Worm (Caenorhabditis elegans) whole organism, early embryonic: ENCODE measurements around the gene fut-5.

Source experiments
- B0310.2 ChIP-seq: sonication (generic microtip); optimal IDR thresholded peaks from 2 replicates; lab custom pipeline; 2016; ENCODE audit warnings: mild to moderate bottlenecking, missing genetic modification characterization, missing compliant biosample characterization
- F13C5.2 ChIP-seq: sonication (generic microtip); optimal IDR thresholded peaks from 2 replicates; lab custom pipeline; 2017; ENCODE audit warnings: mild to moderate bottlenecking, missing genetic modification characterization, inconsistent platforms, missing compliant biosample characterization
- aly-1 ChIP-seq: sonication (generic microtip); optimal IDR thresholded peaks from 2 replicates; lab custom pipeline; 2016; ENCODE audit warnings: missing genetic modification characterization, missing compliant biosample characterization
- ama-1 ChIP-seq: fragments of 150-350 bp; optimal IDR thresholded peaks from 2 replicates; lab custom pipeline; 2014
- ceh-13 ChIP-seq: fragments of 200-800 bp; sonication (Bioruptor generic); optimal IDR thresholded peaks from 2 replicates; lab custom pipeline; 2018; ENCODE audit warnings: mild to moderate bottlenecking, missing genetic modification characterization, missing compliant biosample characterization
- ceh-36 ChIP-seq: sonication (generic microtip); optimal IDR thresholded peaks from 2 replicates; lab custom pipeline; 2016; ENCODE audit warnings: missing genetic modification characterization, inconsistent platforms, missing compliant biosample characterization
- ets-7 ChIP-seq: sonication (generic microtip); optimal IDR thresholded peaks from 2 replicates; lab custom pipeline; 2016; ENCODE audit warnings: missing genotype, missing genetic modification characterization, missing compliant biosample characterization
- flt-1 ChIP-seq: fragments of 200-800 bp; sonication (Bioruptor generic); IDR thresholded peaks from 2 replicates; pipeline ENCODE4 v1.3.6; 2022; ENCODE audit warnings: missing genetic modification characterization, missing compliant biosample characterization
- hmbx-1 ChIP-seq: sonication (generic microtip); optimal IDR thresholded peaks from 2 replicates; lab custom pipeline; 2016; ENCODE audit warnings: mild to moderate bottlenecking, missing genetic modification characterization, missing compliant biosample characterization
- hmg-4 ChIP-seq: fragments of 200-800 bp; sonication (Bioruptor generic); optimal IDR thresholded peaks from 2 replicates; lab custom pipeline; 2018; ENCODE audit warnings: mild to moderate bottlenecking, missing genetic modification characterization, missing compliant biosample characterization
- hnd-1 ChIP-seq: sonication (generic microtip); optimal IDR thresholded peaks from 2 replicates; lab custom pipeline; 2016; ENCODE audit warnings: missing genetic modification characterization, missing compliant biosample characterization
- pes-1 ChIP-seq: fragments of 200-800 bp; sonication (Bioruptor generic); IDR thresholded peaks from 2 replicates; pipeline ENCODE4 v1.3.6; 2022; ENCODE audit warnings: missing genetic modification reagents, missing genetic modification characterization, missing compliant biosample characterization
- scrt-1 ChIP-seq: fragments of 200-800 bp; sonication (Bioruptor generic); IDR thresholded peaks from 2 replicates; pipeline ENCODE4 v1.3.6; 2022; ENCODE audit warnings: missing genetic modification characterization, missing compliant biosample characterization
- sea-1 ChIP-seq: fragments of 200-800 bp; sonication (Bioruptor generic); conservative IDR thresholded peaks from 2 replicates; pipeline ENCODE4 v1.3.6; 2022; ENCODE audit warnings: missing genetic modification characterization, missing compliant biosample characterization
- tbx-11 ChIP-seq: fragments of 200-800 bp; sonication (Bioruptor generic); IDR thresholded peaks from 2 replicates; pipeline ENCODE4 v1.3.6; 2022; ENCODE audit warnings: missing genetic modification characterization, missing compliant biosample characterization
- tbx-37 ChIP-seq: fragments of 200-800 bp; sonication (Bioruptor generic); conservative IDR thresholded peaks from 2 replicates; pipeline ENCODE4 v1.3.6; 2022; ENCODE audit warnings: missing genetic modification reagents, missing genetic modification characterization, missing compliant biosample characterization
- tra-4 ChIP-seq: sonication (generic microtip); optimal IDR thresholded peaks from 2 replicates; lab custom pipeline; 2017; ENCODE audit warnings: missing genetic modification characterization, missing compliant biosample characterization

The fut-5 gene

DNA sequence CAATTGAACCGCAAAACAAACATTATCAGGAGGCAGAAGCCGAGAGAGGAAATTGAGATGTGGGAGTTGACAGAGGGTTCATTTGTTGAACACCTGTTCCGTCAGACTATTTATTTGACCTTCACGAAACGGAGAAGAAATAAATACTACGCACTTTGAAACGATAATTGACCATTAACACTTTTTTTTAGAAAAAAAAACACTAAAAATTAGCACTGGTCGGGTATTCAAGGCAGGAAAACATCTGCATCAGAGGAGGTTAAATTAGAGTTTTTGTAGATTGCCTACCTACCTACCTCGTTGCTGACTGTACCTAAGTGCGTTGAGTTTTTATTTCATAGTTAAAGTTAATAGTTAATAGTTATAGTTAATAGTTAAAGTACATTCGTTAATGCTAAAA is 17.4 kb downstream of the fut-5 start:
- TF ChIP-seq ceh-36 (tag; lab: Kevin White, UChicago): no peak
- TF ChIP-seq ceh-13: no peak
- TF ChIP-seq tra-4 (tag; lab: Kevin White, UChicago): no peak
- TF ChIP-seq hmg-4 (GFP tag; lab: Kevin White, UChicago): no peak
- no peak for TF ChIP-seq aly-1 (tag; lab: Kevin White, UChicago)
- TF ChIP-seq B0310.2: no peak
- TF ChIP-seq F13C5.2 (tag; lab: Kevin White, UChicago): no peak
- TF ChIP-seq ets-7 (tag; lab: Kevin White, UChicago): no peak
- TF ChIP-seq pes-1 (GFP tag; lab: Robert Waterston, UW): no peak
- TF ChIP-seq sea-1: no peak
- TF ChIP-seq tbx-11 (GFP tag; lab: Robert Waterston, UW): no peak
- no peak for TF ChIP-seq hmbx-1 (tag; lab: Kevin White, UChicago)
- no peak for TF ChIP-seq hnd-1 (tag; lab: Kevin White, UChicago)

DNA sequence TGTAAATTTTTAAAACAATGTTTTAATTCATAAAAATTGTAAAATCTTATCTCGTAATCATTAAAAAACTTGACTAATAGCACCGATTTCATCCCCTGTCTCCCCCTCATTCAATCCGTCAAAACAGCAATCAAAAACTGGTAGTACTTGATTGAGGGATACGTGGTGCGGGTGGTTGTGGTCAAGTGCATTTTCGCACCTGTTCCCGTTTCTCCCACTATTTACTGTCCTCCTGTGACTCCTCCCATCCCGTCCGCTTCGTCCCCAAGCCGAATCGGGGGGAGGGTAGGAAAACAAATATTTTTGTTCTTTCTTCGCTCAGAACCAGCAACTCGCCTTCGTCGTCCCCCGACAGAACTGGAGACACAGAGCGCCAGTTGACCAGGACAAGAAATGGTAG is 18.7 kb downstream of the fut-5 start, which contains the start of gene lgc-27:
TSS of gene lgc-27 (plus strand) at position 301 of the 400 bp plus-strand sequence.
- no peak for TF ChIP-seq sea-1

DNA sequence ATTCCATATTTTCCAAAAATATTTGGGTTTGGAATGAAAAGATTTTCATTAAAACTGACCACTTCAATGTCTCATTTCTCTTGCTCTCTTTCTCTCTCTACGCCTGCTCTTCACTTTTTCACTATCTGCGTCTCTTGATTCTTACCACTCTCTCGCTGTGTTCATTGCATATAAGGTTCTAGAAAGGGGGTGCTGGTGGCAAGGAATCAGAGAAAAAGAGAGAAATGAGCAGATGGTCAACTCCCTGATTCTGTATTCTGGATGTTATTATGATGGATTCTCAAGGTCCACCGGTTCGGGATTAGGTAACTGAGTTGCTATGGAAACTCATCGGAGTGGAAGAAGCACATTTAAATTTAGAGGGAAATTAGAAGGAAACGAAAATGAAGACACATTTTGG is 26.7 kb downstream of the fut-5 start:
- TF ChIP-seq ceh-36 (tag; lab: Kevin White, UChicago) (no peak), scrt-1 (GFP tag; lab: Robert Waterston, UW) (no peak), tra-4 (tag; lab: Kevin White, UChicago) (no peak), hnd-1 (tag; lab: Kevin White, UChicago) (no peak)

- TF ChIP-seq pes-1 (GFP tag; lab: Robert Waterston, UW) (no peak), ama-1 (lab: Kevin White, UChicago) (no peak), tbx-37 (GFP tag; lab: Robert Waterston, UW) (no peak), tbx-11 (GFP tag; lab: Robert Waterston, UW) (no peak), sea-1 (no peak)
Observed at ce11 chrII:4638891-4639290, 28.6 kb downstream of the fut-5 start.

ce11 chrII:4638241-4638640 is 29.2 kb downstream of the fut-5 start, which contains the start of gene che-10:
Gene che-10, minus strand, starts transcription at chrII:4638341.
- TF ChIP-seq sea-1 (no peak), tbx-11 (GFP tag; lab: Robert Waterston, UW) (no peak), hmbx-1 (tag; lab: Kevin White, UChicago) (no peak), tbx-37 (GFP tag; lab: Robert Waterston, UW) (no peak)

DNA sequence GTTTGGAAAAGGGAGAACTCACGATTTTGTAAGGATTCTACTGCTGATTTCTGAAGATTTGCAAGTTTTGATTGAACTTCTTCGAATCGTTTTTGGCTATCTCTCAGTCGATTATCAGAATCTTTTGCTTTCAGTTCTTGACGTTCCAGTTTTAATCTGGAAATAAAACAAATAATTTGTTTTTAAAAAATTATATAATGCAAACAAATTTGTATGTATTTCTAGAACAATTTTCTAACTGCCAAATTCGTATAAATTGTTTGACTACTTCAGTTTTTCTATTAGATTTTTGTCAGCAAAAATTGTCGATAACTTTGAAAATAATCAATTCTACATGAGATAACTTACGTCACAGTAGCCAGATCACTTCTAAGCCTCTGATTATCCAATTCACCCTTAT is 36.0 kb downstream of the fut-5 start:
- TF ChIP-seq hmbx-1 (tag; lab: Kevin White, UChicago): no peak
- TF ChIP-seq aly-1 (tag; lab: Kevin White, UChicago): no peak

- TF ChIP-seq scrt-1 (GFP tag; lab: Robert Waterston, UW): no peak
- no peak for TF ChIP-seq tbx-37 (GFP tag; lab: Robert Waterston, UW)
- no peak for TF ChIP-seq ama-1 (lab: Kevin White, UChicago)
- TF ChIP-seq hmbx-1 (tag; lab: Kevin White, UChicago): no peak
- TF ChIP-seq ets-7 (tag; lab: Kevin White, UChicago): no peak
- TF ChIP-seq flt-1 (GFP tag; lab: Robert Waterston, UW): no peak
- TF ChIP-seq ceh-36 (tag; lab: Kevin White, UChicago): no peak
Observed at ce11 chrII:4626606-4627005, 40.9 kb downstream of the fut-5 start, which contains the start of gene F35D11.1. Gene F35D11.1, plus strand, starts transcription at chrII:4626906.

ce11 chrII:4621650-4622049 is 45.8 kb downstream of the fut-5 start, which contains the start of gene clec-139:
Gene clec-139, minus strand, starts transcription at chrII:4621750.
- no peak for TF ChIP-seq sea-1
- no peak for TF ChIP-seq hmg-4 (GFP tag; lab: Kevin White, UChicago)
- no peak for TF ChIP-seq tra-4 (tag; lab: Kevin White, UChicago)
- no peak for TF ChIP-seq ceh-36 (tag; lab: Kevin White, UChicago)
- no peak for TF ChIP-seq pes-1 (GFP tag; lab: Robert Waterston, UW)
- TF ChIP-seq tbx-37 (GFP tag; lab: Robert Waterston, UW): no peak
- no peak for TF ChIP-seq aly-1 (tag; lab: Kevin White, UChicago)
- no peak for TF ChIP-seq ceh-13
- TF ChIP-seq ets-7 (tag; lab: Kevin White, UChicago): no peak
- no peak for TF ChIP-seq tbx-11 (GFP tag; lab: Robert Waterston, UW)

DNA sequence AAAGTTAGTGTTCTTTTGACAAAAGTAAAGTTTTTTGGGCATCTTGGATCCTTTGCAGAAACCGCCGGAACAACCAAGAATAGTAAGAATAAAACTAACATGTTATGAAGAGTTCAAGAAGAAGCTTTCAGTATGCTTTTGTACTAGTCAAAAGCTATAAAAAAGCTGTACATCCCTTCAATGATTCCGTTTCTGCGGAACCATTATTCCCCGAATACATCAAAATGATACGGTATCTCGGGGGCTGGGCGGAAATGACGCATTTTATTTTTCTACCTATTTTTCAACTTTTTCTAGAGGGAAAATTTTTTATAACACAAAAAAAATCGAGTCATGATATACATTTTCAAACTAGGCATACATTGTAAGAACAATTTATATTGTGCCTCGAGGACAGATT is 47.8 kb downstream of the fut-5 start, which contains the start of gene clec-138:
TSS of gene clec-138 (minus strand) at position 101 of the 400 bp plus-strand sequence.
- TF ChIP-seq hmbx-1 (tag; lab: Kevin White, UChicago): no peak
- no peak for TF ChIP-seq F13C5.2 (tag; lab: Kevin White, UChicago)
- TF ChIP-seq sea-1: no peak
- TF ChIP-seq flt-1 (GFP tag; lab: Robert Waterston, UW): no peak
- no peak for TF ChIP-seq ets-7 (tag; lab: Kevin White, UChicago)
- TF ChIP-seq ceh-13: no peak
- no peak for TF ChIP-seq B0310.2
- TF ChIP-seq tbx-11 (GFP tag; lab: Robert Waterston, UW): no peak
- no peak for TF ChIP-seq tbx-37 (GFP tag; lab: Robert Waterston, UW)
- TF ChIP-seq hmg-4 (GFP tag; lab: Kevin White, UChicago): no peak
- TF ChIP-seq aly-1 (tag; lab: Kevin White, UChicago): no peak
- no peak for TF ChIP-seq hnd-1 (tag; lab: Kevin White, UChicago)
- TF ChIP-seq ceh-36 (tag; lab: Kevin White, UChicago): no peak
